Worm (Caenorhabditis elegans) whole organism, L4/young adult: ENCODE data around the gene pas-7.

Experiments used
- W03F9.2 ChIP-seq: fragments of 150-350 bp; optimal IDR thresholded peaks from 2 replicates; lab custom pipeline; 2014; ENCODE audit warnings: missing biosample characterization, missing genetic modification characterization
- him-1 ChIP-seq: sonication (generic microtip); optimal IDR thresholded peaks from 2 replicates; lab custom pipeline; 2016; ENCODE audit warnings: missing genotype, missing genetic modification reagents, missing genetic modification characterization, missing compliant biosample characterization

DNA sequence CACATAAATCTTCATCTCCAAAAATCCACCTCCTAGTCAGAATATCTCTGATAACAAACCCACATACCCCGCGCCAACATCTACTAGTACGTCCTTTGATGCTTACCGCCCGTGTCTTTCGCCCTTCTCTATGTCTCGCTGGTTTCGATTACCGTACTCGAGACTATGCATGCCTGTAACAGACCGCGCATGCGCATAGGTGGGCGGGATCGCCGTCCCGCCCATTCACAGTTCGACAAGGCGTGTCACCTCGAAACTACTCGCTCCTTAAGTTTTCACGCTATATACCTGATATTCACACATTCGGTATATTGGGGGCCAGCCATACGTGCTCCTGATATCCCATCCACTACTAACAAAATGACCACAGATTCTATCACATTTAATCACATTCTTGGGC is 46.8 kb upstream of the pas-7 start, which contains the start of gene pax-3:
- no peak for TF ChIP-seq him-1 (tag; lab: Kevin White, UChicago)
- TF ChIP-seq W03F9.2 (tag; lab: Kevin White, UChicago), result no peak
